Fruit fly (Drosophila melanogaster): Measurements from ENCODE around the gene Ten-a.

Ten-a gene

dm6 chrX:12276663-12277062 is 233.2 kb downstream of the Ten-a start (continued):
- peak; percentile 27 for TF ChIP-seq MTF-1 (GFP tag; optimal IDR thresholded peaks at IDR 0.05; ENCODE audit: borderline replicate concordance)
- no peak for TF ChIP-seq ems (GFP tag; optimal IDR thresholded peaks at IDR 0.05)
- peak; percentile 18 for TF ChIP-seq Ets65A (GFP tag)
- TF ChIP-seq org-1 (GFP tag; optimal IDR thresholded peaks at IDR 0.05) = no peak
- no peak for TF ChIP-seq Dip3 (GFP tag; optimal IDR thresholded peaks at IDR 0.05)
- peak; percentile 76 for TF ChIP-seq CG15696 (tag; optimal IDR thresholded peaks at IDR 0.05)
- TF ChIP-seq CG1602 (GFP tag; optimal IDR thresholded peaks at IDR 0.05) = peak; percentile 18
- TF ChIP-seq sc (optimal IDR thresholded peaks at IDR 0.05) = no peak
- no peak for TF ChIP-seq sc (GFP tag; optimal IDR thresholded peaks at IDR 0.05)
- peak; percentile 79 for TF ChIP-seq zen (tag; optimal IDR thresholded peaks at IDR 0.05)
- TF ChIP-seq ac (GFP tag; optimal IDR thresholded peaks at IDR 0.05) = peak; percentile 35
- TF ChIP-seq gt (GFP tag; IDR thresholded peaks at IDR 0.05) = no peak
- TF ChIP-seq fd102C (GFP tag; optimal IDR thresholded peaks at IDR 0.05) = peak; percentile 90
- TF ChIP-seq CG4617 (GFP tag; optimal IDR thresholded peaks at IDR 0.05; ENCODE audit: borderline replicate concordance) = no peak
- no peak for TF ChIP-seq CG30403 (GFP tag; optimal IDR thresholded peaks at IDR 0.05)
- no peak for TF ChIP-seq BtbVII (GFP tag; optimal IDR thresholded peaks at IDR 0.05)
- no peak for TF ChIP-seq Jarid2 (GFP tag; optimal IDR thresholded peaks at IDR 0.05)
- no peak for TF ChIP-seq CG17802 (tag; optimal IDR thresholded peaks at IDR 0.05)
- no peak for TF ChIP-seq Hr51 (GFP tag; optimal IDR thresholded peaks at IDR 0.05)
- TF ChIP-seq mirr (GFP tag; optimal IDR thresholded peaks at IDR 0.05) = no peak
- TF ChIP-seq lola (GFP tag; optimal IDR thresholded peaks at IDR 0.05) = peak in 1 of 3 experiments; percentile 12
- TF ChIP-seq onecut (GFP tag; IDR thresholded peaks at IDR 0.05) = no peak
- no peak for TF ChIP-seq chif (GFP tag; optimal IDR thresholded peaks at IDR 0.05)
- no peak for TF ChIP-seq pzg (GFP tag; optimal IDR thresholded peaks at IDR 0.05)
- TF ChIP-seq ranshi (GFP tag; IDR thresholded peaks at IDR 0.05) = no peak
- no peak for TF ChIP-seq Vsx1 (GFP tag; optimal IDR thresholded peaks at IDR 0.05)
- TF ChIP-seq hbn (GFP tag; IDR thresholded peaks at IDR 0.05; ENCODE audit: partially characterized antibody) = no peak
- 0 out of 2 replicates have a peak, but pooled peaks have one; percentile 10 for TF ChIP-seq CG31441 (GFP tag; IDR thresholded peaks at IDR 0.05)
- TF ChIP-seq gsb-n (tag; optimal IDR thresholded peaks at IDR 0.05) = no peak
- no peak for TF ChIP-seq CG4360 (GFP tag; IDR thresholded peaks at IDR 0.05)
- TF ChIP-seq Med (GFP tag) = peak; percentile 66
- no peak for TF ChIP-seq gcm (GFP tag; optimal IDR thresholded peaks at IDR 0.05)
- no peak for TF ChIP-seq CG1792 (GFP tag; optimal IDR thresholded peaks at IDR 0.05)
- TF ChIP-seq Pdp1 (GFP tag; optimal IDR thresholded peaks at IDR 0.05) = no peak
- TF ChIP-seq CG9609 (GFP tag; optimal IDR thresholded peaks at IDR 0.05) = no peak
- no peak for TF ChIP-seq Ravus (GFP tag; IDR thresholded peaks at IDR 0.05)
- no peak for TF ChIP-seq CG6813 (GFP tag; optimal IDR thresholded peaks at IDR 0.05)
- no peak for TF ChIP-seq CG9817 (tag; optimal IDR thresholded peaks at IDR 0.05)
- no peak for TF ChIP-seq Sin3A (optimal IDR thresholded peaks at IDR 0.05)
- no peak for TF ChIP-seq Fer2 (tag; optimal IDR thresholded peaks at IDR 0.05)
- no peak for TF ChIP-seq prd (optimal IDR thresholded peaks at IDR 0.05)
- TF ChIP-seq prd (GFP tag; IDR thresholded peaks at IDR 0.05) = peak; percentile 58; the same call in 2 of the 3 replicates
- no peak for TF ChIP-seq CG10654 (GFP tag; optimal IDR thresholded peaks at IDR 0.05)
- TF ChIP-seq dmrt11E (tag; optimal IDR thresholded peaks at IDR 0.05) = peak; percentile 19
- TF ChIP-seq CG9727 (GFP tag; optimal IDR thresholded peaks at IDR 0.05) = peak; percentile 42
- TF ChIP-seq lbe (GFP tag; optimal IDR thresholded peaks at IDR 0.05) = no peak
